Fruit fly (Drosophila melanogaster): ENCODE results near the gene CG14137.

Gene CG14137

DNA sequence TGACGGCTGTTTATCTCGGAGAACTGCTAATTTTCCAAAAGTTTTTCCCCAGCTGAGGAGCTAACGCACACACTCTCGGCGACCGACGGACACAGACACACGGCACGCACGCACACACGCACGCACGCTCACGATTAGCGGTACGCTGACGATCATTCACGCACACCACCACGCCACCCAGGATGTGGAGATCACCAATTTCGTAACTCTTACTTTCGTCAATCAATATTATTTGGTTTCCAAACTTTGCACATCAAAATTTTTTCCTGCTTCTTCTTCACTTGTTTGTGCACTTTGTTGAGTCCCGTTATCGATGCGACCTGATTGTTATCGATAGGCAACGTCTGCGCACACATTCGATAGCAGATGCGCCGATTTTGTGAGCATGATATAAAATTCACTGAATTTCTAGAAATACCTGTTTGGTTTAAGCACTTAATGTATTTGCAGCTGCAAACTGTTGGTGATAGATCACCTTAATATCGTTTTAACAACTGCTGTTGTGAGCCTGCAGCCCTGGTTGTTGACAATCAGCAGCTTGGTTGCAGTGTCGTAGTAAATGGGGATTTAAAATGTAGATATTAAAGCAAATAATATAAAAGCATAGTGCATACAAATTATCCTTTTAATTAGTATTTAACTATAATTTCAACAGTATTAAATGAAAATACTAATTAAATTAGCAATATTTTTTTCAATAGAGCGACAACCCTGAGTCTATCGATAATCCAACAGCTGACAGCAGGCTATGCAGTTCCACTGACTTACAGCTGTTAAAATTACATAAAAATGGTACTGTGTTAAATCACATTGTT lies 37.7 kb downstream of the CG14137 start, which contains the start of the genes CG7394 and Mob2 (continued):
- peak; percentile 96 for TF ChIP-seq CG2120 (GFP tag; optimal IDR thresholded peaks at IDR 0.05)
- peak; percentile 59 for TF ChIP-seq Ravus (GFP tag; IDR thresholded peaks at IDR 0.05)
- peak; percentile 75 for TF ChIP-seq CG9609 (GFP tag; optimal IDR thresholded peaks at IDR 0.05)
- peak; percentile 82 for TF ChIP-seq CG31388 (GFP tag; optimal IDR thresholded peaks at IDR 0.05)
- peak; percentile 70 for TF ChIP-seq CG8765 (GFP tag; IDR thresholded peaks at IDR 0.05)
- peak; percentile 37 for TF ChIP-seq CG2875 (GFP tag; optimal IDR thresholded peaks at IDR 0.05)
- 0 out of 2 replicates have a peak, but pooled peaks have one; percentile 7 for TF ChIP-seq ham (GFP tag; IDR thresholded peaks at IDR 0.05)
- TF ChIP-seq lmd (GFP tag; IDR thresholded peaks at IDR 0.05) = peak; percentile 87
- peak; percentile 62 for TF ChIP-seq CG3407 (GFP tag; optimal IDR thresholded peaks at IDR 0.05)
- TF ChIP-seq Opbp (GFP tag; IDR thresholded peaks at IDR 0.05; ENCODE audit: partially characterized antibody) = peak; percentile 81
- TF ChIP-seq Xrp1 (GFP tag; IDR thresholded peaks at IDR 0.05) = peak; percentile 93
- TF ChIP-seq Ptx1 (GFP tag; IDR thresholded peaks at IDR 0.05) = peak; percentile 91
- peak; percentile 81 for TF ChIP-seq Camta (GFP tag; optimal IDR thresholded peaks at IDR 0.05)
- TF ChIP-seq fru (optimal IDR thresholded peaks at IDR 0.05) = no peak
- peak; percentile 93 for TF ChIP-seq wdn (GFP tag; IDR thresholded peaks at IDR 0.05)
- peak; percentile 85 for TF ChIP-seq gsb (GFP tag; IDR thresholded peaks at IDR 0.05)
- peak; percentile 54 for TF ChIP-seq salm (tag; optimal IDR thresholded peaks at IDR 0.05)
- TF ChIP-seq CG13287 (GFP tag; IDR thresholded peaks at IDR 0.05; ENCODE audit: partially characterized antibody) = peak; percentile 92
- TF ChIP-seq repo (GFP tag; optimal IDR thresholded peaks at IDR 0.05) = peak; percentile 80
- peak; percentile 88 for TF ChIP-seq ci (GFP tag; IDR thresholded peaks at IDR 0.05)
- peak; percentile 78 for TF ChIP-seq Mrtf (GFP tag; IDR thresholded peaks at IDR 0.05)
- TF ChIP-seq CG11085 (GFP tag; IDR thresholded peaks at IDR 0.05) = peak; percentile 87
- peak; percentile 96 for TF ChIP-seq Dbx (GFP tag; IDR thresholded peaks at IDR 0.05)
- peak; percentile 91 for TF ChIP-seq CG11695 (GFP tag; IDR thresholded peaks at IDR 0.05)
- no peak for TF ChIP-seq pita (GFP tag; optimal IDR thresholded peaks at IDR 0.05)
- TF ChIP-seq ac (GFP tag; optimal IDR thresholded peaks at IDR 0.05) = peak; percentile 15
- TF ChIP-seq Hmx (GFP tag; optimal IDR thresholded peaks at IDR 0.05) = peak; percentile 82
- peak; percentile 94 for TF ChIP-seq tin (GFP tag; optimal IDR thresholded peaks at IDR 0.05)
- TF ChIP-seq Oaz (GFP tag; IDR thresholded peaks at IDR 0.05) = peak; percentile 79
- TF ChIP-seq Med (GFP tag) = peak; percentile 98
- peak; percentile 75 for TF ChIP-seq Optix (GFP tag; IDR thresholded peaks at IDR 0.05)
- peak; percentile 96 to 99 for TF ChIP-seq crp (GFP tag; optimal IDR thresholded peaks at IDR 0.05)
- peak; percentile 53; the same call in 1 of the 3 replicates for TF ChIP-seq jigr1 (GFP tag; IDR thresholded peaks at IDR 0.05)
- peak; percentile 61 for TF ChIP-seq grn (GFP tag; optimal IDR thresholded peaks at IDR 0.05)
- TF ChIP-seq pum (GFP tag; optimal IDR thresholded peaks at IDR 0.05) = peak; percentile 70
- peak; percentile 94 for TF ChIP-seq CG32532 (GFP tag; IDR thresholded peaks at IDR 0.05)
- TF ChIP-seq CG14965 (GFP tag; optimal IDR thresholded peaks at IDR 0.05; ENCODE audit: borderline replicate concordance) = peak; percentile 9
- peak; percentile 94 for TF ChIP-seq CG12769 (tag; optimal IDR thresholded peaks at IDR 0.05)
- peak; percentile 62 for TF ChIP-seq CG8281 (tag; optimal IDR thresholded peaks at IDR 0.05)
- TF ChIP-seq gt (GFP tag; IDR thresholded peaks at IDR 0.05) = peak; percentile 45
- TF ChIP-seq CG12942 (GFP tag; optimal IDR thresholded peaks at IDR 0.05) = peak; percentile 88
- TF ChIP-seq stc (GFP tag; IDR thresholded peaks at IDR 0.05) = peak; percentile 85
- peak; percentile 48 for TF ChIP-seq Usf (GFP tag; optimal IDR thresholded peaks at IDR 0.05)
- TF ChIP-seq CG11093 (GFP tag; IDR thresholded peaks at IDR 0.05) = peak; percentile 86; the same call in 2 of the 3 replicates
- TF ChIP-seq az2 (GFP tag; optimal IDR thresholded peaks at IDR 0.05) = peak; percentile 92
- TF ChIP-seq p53 (GFP tag; optimal IDR thresholded peaks at IDR 0.05) = peak; percentile 20
- peak; percentile 64 for TF ChIP-seq Side (GFP tag; optimal IDR thresholded peaks at IDR 0.05)
- TF ChIP-seq PHDP (tag; optimal IDR thresholded peaks at IDR 0.05) = peak; percentile 95
- TF ChIP-seq lbe (GFP tag; optimal IDR thresholded peaks at IDR 0.05) = peak; percentile 88
- peak; percentile 69 for TF ChIP-seq odd (GFP tag; optimal IDR thresholded peaks at IDR 0.05)

Data from whole organism, embryonic.